Worm (Caenorhabditis elegans): ENCODE measurements around the gene math-6.

ce11 chrII:1926162-1926561 is 41.6 kb upstream of the math-6 start, which contains the start of gene F52C6.2:
- no peak for TF ChIP-seq K02D7.2 (tag; optimal IDR thresholded peaks at IDR 0.05)
- no peak for TF ChIP-seq Y22D7AL.16 (tag; optimal IDR thresholded peaks at IDR 0.05)
- TF ChIP-seq sox-2 (GFP tag; IDR thresholded peaks at IDR 0.05), result no peak
- TF ChIP-seq lin-11 (tag; optimal IDR thresholded peaks at IDR 0.05), result no peak
- TF ChIP-seq nfya-1 (tag; optimal IDR thresholded peaks at IDR 0.05), result no peak
- no peak for TF ChIP-seq ceh-31 (tag; optimal IDR thresholded peaks at IDR 0.05)
- no peak for TF ChIP-seq ztf-16 (tag; optimal IDR thresholded peaks at IDR 0.05)
- no peak for TF ChIP-seq nhr-11 (tag; optimal IDR thresholded peaks at IDR 0.05)
- TF ChIP-seq unc-3 (GFP tag; conservative IDR thresholded peaks at IDR 0.05), result no peak
- no peak for TF ChIP-seq unc-3 (tag; optimal IDR thresholded peaks at IDR 0.05)
- TF ChIP-seq pqm-1 (tag; optimal IDR thresholded peaks at IDR 0.05), result no peak
- no peak for TF ChIP-seq C38D4.7 (GFP tag; optimal IDR thresholded peaks at IDR 0.05)
- no peak for TF ChIP-seq ref-2 (tag; optimal IDR thresholded peaks at IDR 0.05)
